Comparison of ENCODE assay signal across 2 worm cellular contexts in genomic region chrX:7670655-7671054, ce11.
A peak's percentile ranks its signal among the peaks of the same experiment; 100 is the strongest.
TF ChIP-seq lines count a peak whose summit lies in the region.

Gene F27D9.7 (minus strand): TSS chrX:7670755.

TF ChIP-seq in whole organism, L1 larva, 84 proteins besides CTCF, POLR2A, EP300 and RAD21:
- TF ChIP-seq hpl-2 (GFP tag; optimal IDR thresholded peaks at IDR 0.05; lab: Kevin White, UChicago) (no peak), blmp-1 (tag; optimal IDR thresholded peaks at IDR 0.05; lab: Kevin White, UChicago) (peak; percentile 22), lin-15B (tag; optimal IDR thresholded peaks at IDR 0.05; lab: Kevin White, UChicago) (no peak), ztf-4 (tag; optimal IDR thresholded peaks at IDR 0.05; lab: Kevin White, UChicago) (no peak), nhr-90 (tag; optimal IDR thresholded peaks at IDR 0.05; lab: Kevin White, UChicago; ENCODE audit: poor library complexity) (no peak), pax-3 (tag; optimal IDR thresholded peaks at IDR 0.05; lab: Kevin White, UChicago) (no peak), nhr-77 (tag; optimal IDR thresholded peaks at IDR 0.05; lab: Kevin White, UChicago) (no peak)

TF ChIP-seq in whole organism, L4 larva, 104 proteins besides CTCF, POLR2A, EP300 and RAD21:
- TF ChIP-seq unc-39 (tag; optimal IDR thresholded peaks at IDR 0.05; lab: Kevin White, UChicago) (no peak), snpc-1.2 (GFP tag; IDR thresholded peaks at IDR 0.05; lab: Robert Waterston, UW) (no peak), aha-1 (tag; lab: Kevin White, UChicago) (peak; percentile 49), vab-7 (GFP tag; IDR thresholded peaks at IDR 0.05; lab: Robert Waterston, UW) (no peak), T20F7.1 (GFP tag; optimal IDR thresholded peaks at IDR 0.05; lab: Kevin White, UChicago) (no peak), T26A8.4 (GFP tag; IDR thresholded peaks at IDR 0.05; lab: Robert Waterston, UW) (no peak), unc-62 (GFP tag; optimal IDR thresholded peaks at IDR 0.05 in 1 of 2; lab: Kevin White, UChicago) (no peak), unc-62 (tag; optimal IDR thresholded peaks at IDR 0.05; lab: Kevin White, UChicago) (no peak)
TF ChIP-seq in whole organism, L4 larva: peak in this region for 1.

Comparison
In these comparisons a context has a peak if more than half of its experiments do, and no peak if none do; other contexts are left out.
1. Of the 29 proteins assayed by ChIP-seq in both whole organism, L4 larva and whole organism, L1 larva: peak only in whole organism, L4 larva: aha-1; only in whole organism, L1 larva: none; in both: none; in neither: 28.